Worm (Caenorhabditis elegans) whole organism, young adult: Measurements from ENCODE around the gene C47D12.4.
A peak's percentile ranks its signal among the peaks of the same experiment; 100 is the strongest.

Source experiments
- C06A6.2 ChIP-seq: fragments of 200-800 bp; sonication (Bioruptor generic); conservative IDR thresholded peaks from 2 replicates; pipeline ENCODE4 v1.3.6; 2022; ENCODE audit warnings: missing genetic modification characterization, missing compliant biosample characterization
- Y67H2A.10 ChIP-seq: fragments of 200-800 bp; sonication (Bioruptor generic); conservative IDR thresholded peaks from 2 replicates; pipeline ENCODE4 v1.3.6; 2022; ENCODE audit warnings: missing genetic modification reagents, missing genetic modification characterization, missing compliant biosample characterization
- ceh-58 ChIP-seq: fragments of 200-800 bp; sonication (Bioruptor generic); IDR thresholded peaks from 2 replicates; pipeline ENCODE4 v1.3.6; 2022; ENCODE audit warnings: missing genetic modification characterization, missing compliant biosample characterization
- die-1 ChIP-seq: sonication (generic microtip); optimal IDR thresholded peaks from 2 replicates; lab custom pipeline; 2016; ENCODE audit warnings: missing genotype, mild to moderate bottlenecking, missing genetic modification characterization, missing compliant biosample characterization
- ets-4 ChIP-seq: fragments of 200-800 bp; sonication (Bioruptor generic); optimal IDR thresholded peaks from 2 replicates; lab custom pipeline; 2018; ENCODE audit warnings: mild to moderate bottlenecking, missing genetic modification characterization, missing compliant biosample characterization
- lin-35 ChIP-seq, 3 experiments: fragments of 150-350 bp in 2 of 3; sonication (generic microtip) in 1 of 3; optimal IDR thresholded peaks; 2 replicates each; lab custom pipeline; 2014 to 2018; ENCODE audit warnings: missing biosample characterization in 3 of 3, missing genetic modification characterization in 3 of 3, missing genetic modification reagents in 3 of 3
- lsl-1 ChIP-seq: fragments of 200-800 bp; sonication (Bioruptor generic); optimal IDR thresholded peaks from 2 replicates; lab custom pipeline; 2018; ENCODE audit warnings: mild to moderate bottlenecking, missing genetic modification characterization, moderate library complexity, missing compliant biosample characterization
- pha-4 ChIP-seq: fragments of 150-350 bp; sonication (generic microtip); optimal IDR thresholded peaks from 2 replicates; lab custom pipeline; 2014; ENCODE audit warnings: missing biosample characterization, missing genetic modification reagents, missing genetic modification characterization
- unc-130 ChIP-seq: sonication (generic microtip); optimal IDR thresholded peaks from 2 replicates; lab custom pipeline; 2016; ENCODE audit warnings: missing genetic modification reagents, missing genetic modification characterization, missing compliant biosample characterization
- ztf-22 ChIP-seq: fragments of 200-800 bp; sonication (Bioruptor generic); optimal IDR thresholded peaks from 2 replicates; lab custom pipeline; 2018; ENCODE audit warnings: mild to moderate bottlenecking, missing genetic modification characterization, moderate library complexity, missing compliant biosample characterization

- no peak for TF ChIP-seq die-1
- no peak for TF ChIP-seq pha-4 (tag; lab: Kevin White, UChicago)
- no peak for TF ChIP-seq Y67H2A.10
- TF ChIP-seq C06A6.2 (GFP tag; lab: Robert Waterston, UW) = no peak
- TF ChIP-seq lin-35 (GFP tag; optimal IDR thresholded peaks at IDR 0.05; lab: Kevin White, UChicago) = peak in 1 of 3 experiments; percentile 19
- no peak for TF ChIP-seq lsl-1 (GFP tag; lab: Kevin White, UChicago)
- TF ChIP-seq ceh-58 (GFP tag; lab: Robert Waterston, UW) = no peak
- no peak for TF ChIP-seq ztf-22 (GFP tag; lab: Kevin White, UChicago)
- no peak for TF ChIP-seq ets-4
- TF ChIP-seq unc-130 (GFP tag; lab: Kevin White, UChicago) = no peak
Measured at ce11 chrII:11632689-11633088, 48.9 kb upstream of the C47D12.4 start.
